Worm (Caenorhabditis elegans): ENCODE results near the gene exos-9.

The exos-9 gene

DNA sequence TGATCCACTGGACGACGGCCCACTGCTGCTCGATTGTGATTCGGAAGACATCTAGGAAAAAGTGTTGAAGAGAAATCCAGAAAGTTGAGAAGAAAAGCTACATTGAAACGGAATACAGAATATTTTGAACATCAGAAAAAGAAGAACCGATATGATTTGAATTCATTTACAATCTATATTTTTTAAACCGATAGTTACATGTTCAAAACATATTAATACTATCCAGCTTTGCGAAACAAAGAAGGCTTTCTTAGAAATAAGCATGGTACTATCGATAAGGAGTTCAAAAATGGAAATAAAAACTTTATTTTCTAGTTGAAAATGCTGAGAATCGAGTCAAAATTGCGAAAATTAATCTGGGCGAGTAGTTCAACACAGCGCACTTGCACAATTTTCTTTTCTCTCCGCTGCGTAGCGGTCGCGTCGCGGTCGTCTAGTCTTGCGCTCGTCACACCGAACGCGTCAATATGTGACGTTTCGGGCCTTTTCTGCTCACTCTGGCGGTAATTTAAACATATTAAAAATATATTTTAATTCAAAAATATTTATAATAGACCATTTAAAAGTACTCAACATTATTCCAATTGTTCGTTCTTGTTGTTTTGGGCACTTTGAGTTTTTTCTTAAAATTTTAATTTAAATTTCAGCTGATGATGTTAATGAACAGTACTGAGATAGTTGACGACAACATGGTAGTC, 35.7 kb downstream of the exos-9 start, which contains the start of the genes syf-2 and K04G7.1 (continued):
- TF ChIP-seq swsn-7 (tag; optimal IDR thresholded peaks at IDR 0.05) (peak; percentile 87), hpl-2 (GFP tag; optimal IDR thresholded peaks at IDR 0.05) (peak; percentile 52), ceh-82 (tag; optimal IDR thresholded peaks at IDR 0.05) (peak; percentile 55 to 96 (median 67)), snpc-4 (tag; optimal IDR thresholded peaks at IDR 0.05) (peak; percentile 82), xbp-1 (tag; optimal IDR thresholded peaks at IDR 0.05) (peak; percentile 91), nhr-71 (tag; optimal IDR thresholded peaks at IDR 0.05) (peak; percentile 95), zip-4 (GFP tag; optimal IDR thresholded peaks at IDR 0.05) (peak; percentile 60), efl-1 (optimal IDR thresholded peaks at IDR 0.05) (peak; percentile 88 to 93), efl-1 (GFP tag; optimal IDR thresholded peaks at IDR 0.05 in 1 of 2) (peak; percentile 89 to 99), lir-3 (tag; optimal IDR thresholded peaks at IDR 0.05; ENCODE audit: poor library complexity) (peak; percentile 62), ets-5 (GFP tag; IDR thresholded peaks at IDR 0.05) (no peak), lin-13 (GFP tag; optimal IDR thresholded peaks at IDR 0.05) (peak; percentile 100), isw-1 (GFP tag; IDR thresholded peaks at IDR 0.05) (peak; percentile 90), pag-3 (tag; optimal IDR thresholded peaks at IDR 0.05; ENCODE audit: borderline replicate concordance, insufficient read depth) (no peak), ces-1 (GFP tag; optimal IDR thresholded peaks at IDR 0.05) (no peak), nhr-12 (tag; optimal IDR thresholded peaks at IDR 0.05) (no peak), vab-15 (tag; optimal IDR thresholded peaks at IDR 0.05) (no peak), C34B4.2 (tag; optimal IDR thresholded peaks at IDR 0.05) (no peak), unc-30 (tag; optimal IDR thresholded peaks at IDR 0.05) (no peak), aha-1 (tag; optimal IDR thresholded peaks at IDR 0.05) (peak; percentile 72), lin-35 (GFP tag; optimal IDR thresholded peaks at IDR 0.05) (peak; percentile 93 to 96), ama-1 (optimal IDR thresholded peaks at IDR 0.05) (peak; percentile 56), rnt-1 (tag; optimal IDR thresholded peaks at IDR 0.05) (peak; percentile 84), aly-2 (tag; optimal IDR thresholded peaks at IDR 0.05) (peak; percentile 8), skn-1 (tag; optimal IDR thresholded peaks at IDR 0.05) (peak; percentile 93), nhr-77 (tag; optimal IDR thresholded peaks at IDR 0.05) (peak; percentile 89), dsc-1 (tag; optimal IDR thresholded peaks at IDR 0.05) (peak; percentile 80), ceh-63 (GFP tag; optimal IDR thresholded peaks at IDR 0.05) (no peak), lin-15B (tag; optimal IDR thresholded peaks at IDR 0.05) (peak; percentile 99), F16B12.6 (tag; optimal IDR thresholded peaks at IDR 0.05) (peak; percentile 60), unc-62 (GFP tag; optimal IDR thresholded peaks at IDR 0.05) (no peak), sox-4 (tag; optimal IDR thresholded peaks at IDR 0.05) (no peak), sup-37 (GFP tag; optimal IDR thresholded peaks at IDR 0.05) (no peak), zag-1 (tag; optimal IDR thresholded peaks at IDR 0.05) (peak; percentile 20), efl-3 (GFP tag; optimal IDR thresholded peaks at IDR 0.05) (no peak), grh-1 (GFP tag; IDR thresholded peaks at IDR 0.05) (peak; percentile 80), fkh-4 (tag; optimal IDR thresholded peaks at IDR 0.05; ENCODE audit: borderline replicate concordance) (peak; percentile 14), ceh-90 (tag; optimal IDR thresholded peaks at IDR 0.05) (no peak), irx-1 (tag; optimal IDR thresholded peaks at IDR 0.05) (peak; percentile 70), lin-39 (tag; optimal IDR thresholded peaks at IDR 0.05) (peak; percentile 76), mab-9 (GFP tag; IDR thresholded peaks at IDR 0.05) (peak; percentile 61; the same call in 1 of the 2 replicates), dpl-1 (GFP tag; optimal IDR thresholded peaks at IDR 0.05) (peak; percentile 90 to 94 (median 91)), mef-2 (tag; optimal IDR thresholded peaks at IDR 0.05) (peak; percentile 62), unc-86 (tag; optimal IDR thresholded peaks at IDR 0.05) (peak; percentile 85), C04F5.9 (tag; optimal IDR thresholded peaks at IDR 0.05) (peak; percentile 64), lsy-2 (tag; optimal IDR thresholded peaks at IDR 0.05) (peak; percentile 95), nhr-47 (tag; optimal IDR thresholded peaks at IDR 0.05) (peak; percentile 90), Y116A8C.19 (tag; optimal IDR thresholded peaks at IDR 0.05; ENCODE audit: borderline replicate concordance) (no peak), lin-14 (GFP tag; optimal IDR thresholded peaks at IDR 0.05) (peak; percentile 95)
